Fruit fly (Drosophila melanogaster) whole organism, embryonic: Measurements from ENCODE around the gene Idh3g.

Source experiments
- CG12659 ChIP-seq: fragments of 200-800 bp; sonication (Bioruptor generic); optimal IDR thresholded peaks from 3 replicates; lab custom pipeline; 2017; ENCODE audit warnings: mild to moderate bottlenecking, missing biosample characterization, missing genetic modification reagents, missing genetic modification characterization
- CG13296 ChIP-seq: fragments of 200-800 bp; sonication (Bioruptor generic); optimal IDR thresholded peaks from 3 replicates; lab custom pipeline; 2018; ENCODE audit warnings: missing biosample characterization, mild to moderate bottlenecking, missing genetic modification characterization
- CG13775 ChIP-seq: fragments of 200-800 bp; sonication (Bioruptor generic); optimal IDR thresholded peaks from 3 replicates; lab custom pipeline; 2017; ENCODE audit warnings: missing biosample characterization, mild to moderate bottlenecking, missing genetic modification characterization
- CG14667 ChIP-seq: fragments of 200-800 bp; sonication (Bioruptor generic); IDR thresholded peaks from 2 replicates; pipeline ENCODE4 v1.3.6; 2022; ENCODE audit warnings: missing biosample characterization, missing genetic modification characterization
- CG1529 ChIP-seq: fragments of 200-800 bp; sonication (Bioruptor generic); optimal IDR thresholded peaks from 3 replicates; lab custom pipeline; 2018; ENCODE audit warnings: missing biosample characterization, missing genetic modification characterization
- CG17829 ChIP-seq: fragments of 200-800 bp; optimal IDR thresholded peaks from 2 replicates; lab custom pipeline; 2019; ENCODE audit warnings: missing biosample characterization, mild to moderate bottlenecking, missing genetic modification characterization, moderate library complexity
- CG1832 ChIP-seq: fragments of 200-800 bp; sonication (Bioruptor generic); optimal IDR thresholded peaks from 2 replicates; lab custom pipeline; 2017; ENCODE audit warnings: missing biosample characterization, mild to moderate bottlenecking, missing genetic modification characterization, inconsistent platforms
- CG18619 ChIP-seq: fragments of 200-800 bp; sonication (Bioruptor generic); optimal IDR thresholded peaks from 3 replicates; lab custom pipeline; 2017; ENCODE audit warnings: missing biosample characterization, mild to moderate bottlenecking, missing genetic modification characterization
- CG30431 ChIP-seq: fragments of 200-800 bp; sonication (Bioruptor generic); optimal IDR thresholded peaks from 2 replicates; lab custom pipeline; 2017; ENCODE audit warnings: missing biosample characterization, missing genetic modification characterization
- CG3065 ChIP-seq: fragments of 200-800 bp; sonication (Bioruptor generic); optimal IDR thresholded peaks from 2 replicates; lab custom pipeline; 2016; ENCODE audit warnings: missing biosample characterization, missing genetic modification characterization
- CG3847 ChIP-seq: fragments of 200-800 bp; sonication (Bioruptor generic); IDR thresholded peaks from 2 replicates; pipeline ENCODE4 v1.3.6; 2022; ENCODE audit warnings: missing biosample characterization, missing genetic modification characterization
- CG6254 ChIP-seq: fragments of 200-800 bp; sonication (Bioruptor generic); optimal IDR thresholded peaks from 3 replicates; lab custom pipeline; 2017; ENCODE audit warnings: mild to moderate bottlenecking, missing biosample characterization, missing genetic modification reagents, missing genetic modification characterization
- CG6683 ChIP-seq: fragments of 200-800 bp; sonication (Bioruptor generic); optimal IDR thresholded peaks from 2 replicates; lab custom pipeline; 2017; ENCODE audit warnings: missing biosample characterization, mild to moderate bottlenecking, missing genetic modification characterization, missing genetic modification reagents
- CG8089 ChIP-seq: fragments of 200-800 bp; sonication (Bioruptor generic); optimal IDR thresholded peaks from 3 replicates; lab custom pipeline; 2016; ENCODE audit warnings: missing biosample characterization, missing genetic modification characterization
- CG8281 ChIP-seq: fragments of 200-800 bp; sonication (Bioruptor generic); optimal IDR thresholded peaks from 2 replicates; lab custom pipeline; 2018; ENCODE audit warnings: missing biosample characterization, mild to moderate bottlenecking, missing genetic modification characterization, moderate library complexity
- Deaf1 ChIP-seq: fragments of 200-800 bp; optimal IDR thresholded peaks from 3 replicates; lab custom pipeline; 2019; ENCODE audit warnings: missing biosample characterization, mild to moderate bottlenecking, missing genetic modification characterization, moderate library complexity
- Doc2 ChIP-seq: fragments of 200-800 bp; sonication (Bioruptor generic); IDR thresholded peaks from 2 replicates; pipeline ENCODE4 v1.3.6; 2022; ENCODE audit warnings: missing biosample characterization, missing genetic modification characterization
- E2f2 ChIP-seq: fragments of 200-800 bp; sonication (Bioruptor generic); IDR thresholded peaks from 2 replicates; pipeline ENCODE4 v1.3.6; 2022; ENCODE audit warnings: missing biosample characterization, missing genetic modification characterization
- Fer3 ChIP-seq: fragments of 200-800 bp; sonication (Bioruptor generic); optimal IDR thresholded peaks from 2 replicates; lab custom pipeline; 2018; ENCODE audit warnings: missing biosample characterization, mild to moderate bottlenecking, missing genetic modification characterization, moderate library complexity
- Lhr ChIP-seq: fragments of 200-800 bp; sonication (Bioruptor generic); optimal IDR thresholded peaks from 3 replicates; lab custom pipeline; 2017; ENCODE audit warnings: mild to moderate bottlenecking, missing biosample characterization, missing genetic modification reagents, missing genetic modification characterization
- Max ChIP-seq: fragments of 200-800 bp; sonication (Bioruptor generic); optimal IDR thresholded peaks from 2 replicates; lab custom pipeline; 2016; ENCODE audit warnings: missing biosample characterization, mild to moderate bottlenecking, missing genetic modification characterization
- NK7.1 ChIP-seq: fragments of 200-800 bp; sonication (Bioruptor generic); optimal IDR thresholded peaks from 3 replicates; lab custom pipeline; 2016; ENCODE audit warnings: missing biosample characterization, missing genetic modification characterization
- Nf-YC ChIP-seq: fragments of 200-800 bp; optimal IDR thresholded peaks from 3 replicates; lab custom pipeline; 2019; ENCODE audit warnings: missing biosample characterization, mild to moderate bottlenecking, missing genetic modification characterization, moderate library complexity
- NfI ChIP-seq: fragments of 200-800 bp; sonication (Bioruptor generic); optimal IDR thresholded peaks from 3 replicates; lab custom pipeline; 2018; ENCODE audit warnings: missing biosample characterization, mild to moderate bottlenecking, missing genetic modification characterization, moderate library complexity
- PHDP ChIP-seq: fragments of 200-800 bp; sonication (Bioruptor generic); optimal IDR thresholded peaks from 3 replicates; lab custom pipeline; 2018; ENCODE audit warnings: missing biosample characterization, mild to moderate bottlenecking, missing genetic modification characterization, moderate library complexity
- Rfx ChIP-seq: fragments of 200-800 bp; sonication (Bioruptor generic); IDR thresholded peaks from 2 replicates; pipeline ENCODE4 v1.3.6; 2022; ENCODE audit warnings: missing biosample characterization, missing genetic modification characterization
- Sox102F ChIP-seq: fragments of 200-800 bp; sonication (Bioruptor generic); optimal IDR thresholded peaks from 2 replicates; lab custom pipeline; 2018; ENCODE audit warnings: missing biosample characterization, mild to moderate bottlenecking, missing genetic modification characterization, moderate library complexity
- Spps ChIP-seq: fragments of 200-800 bp; sonication (Bioruptor generic); optimal IDR thresholded peaks from 2 replicates; lab custom pipeline; 2018; ENCODE audit warnings: missing biosample characterization, mild to moderate bottlenecking, missing genetic modification characterization
- Xrp1 ChIP-seq: fragments of 200-800 bp; sonication (Bioruptor generic); IDR thresholded peaks from 2 replicates; pipeline ENCODE4 v1.3.6; 2022; ENCODE audit warnings: missing biosample characterization, missing genetic modification characterization
- abd-A ChIP-seq: fragments of 200-800 bp; sonication (Bioruptor generic); optimal IDR thresholded peaks from 3 replicates; lab custom pipeline; 2019; ENCODE audit warnings: missing biosample characterization, mild to moderate bottlenecking, missing genetic modification characterization, moderate library complexity
- ap ChIP-seq: fragments of 200-800 bp; sonication (Bioruptor generic); IDR thresholded peaks from 2 replicates; pipeline ENCODE4 v1.3.6; 2022; ENCODE audit warnings: missing biosample characterization, missing genetic modification characterization
- bowl ChIP-seq: fragments of 200-800 bp; sonication (Bioruptor generic); IDR thresholded peaks from 2 replicates; pipeline ENCODE4 v1.3.6; 2022; ENCODE audit warnings: missing biosample characterization, missing genetic modification characterization
- chinmo ChIP-seq: fragments of 200-800 bp; sonication (Bioruptor generic); IDR thresholded peaks from 4 replicates; pipeline ENCODE4 v1.3.6; 2022; ENCODE audit warnings: missing biosample characterization, missing genetic modification characterization; ENCODE audit not compliant: partially characterized antibody
- crc ChIP-seq: fragments of 200-800 bp; sonication (Bioruptor generic); optimal IDR thresholded peaks from 2 replicates; lab custom pipeline; 2016; ENCODE audit warnings: missing biosample characterization, missing genetic modification characterization
- dan ChIP-seq: fragments of 200-800 bp; sonication (Bioruptor generic); IDR thresholded peaks from 2 replicates; pipeline ENCODE4 v1.3.6; 2022; ENCODE audit warnings: missing biosample characterization, missing genetic modification characterization
- disco-r ChIP-seq: fragments of 200-800 bp; sonication (Bioruptor generic); optimal IDR thresholded peaks from 2 replicates; lab custom pipeline; 2016; ENCODE audit warnings: missing biosample characterization, missing genetic modification characterization
- dpn ChIP-seq, 2 experiments: fragments of 200-800 bp; sonication (Bioruptor generic); optimal IDR thresholded peaks; 3 replicates each; lab custom pipeline; 2016; ENCODE audit warnings: missing biosample characterization in 2 of 2, missing genetic modification characterization in 2 of 2
- dysf ChIP-seq: fragments of 200-800 bp; sonication (Bioruptor generic); IDR thresholded peaks from 3 replicates; pipeline ENCODE4 v1.3.6; 2022; ENCODE audit warnings: missing biosample characterization, missing genetic modification characterization
- kay ChIP-seq: fragments of 200-800 bp; sonication (Bioruptor generic); optimal IDR thresholded peaks from 2 replicates; lab custom pipeline; 2016; ENCODE audit warnings: missing biosample characterization, missing genetic modification characterization
- lab ChIP-seq: fragments of 200-800 bp; sonication (Bioruptor generic); optimal IDR thresholded peaks from 3 replicates; lab custom pipeline; 2017; ENCODE audit warnings: missing biosample characterization, missing genetic modification characterization, mild to moderate bottlenecking, moderate library complexity, missing genetic modification reagents
- maf-S ChIP-seq: fragments of 200-800 bp; sonication (Bioruptor generic); optimal IDR thresholded peaks from 2 replicates; lab custom pipeline; 2016; ENCODE audit warnings: missing biosample characterization, missing genetic modification characterization
- nom ChIP-seq: fragments of 200-800 bp; sonication (Bioruptor generic); optimal IDR thresholded peaks from 2 replicates; lab custom pipeline; 2017; ENCODE audit warnings: missing biosample characterization, missing genetic modification characterization, mild to moderate bottlenecking, moderate library complexity, missing genetic modification reagents
- pita ChIP-seq: fragments of 200-800 bp; sonication (Bioruptor generic); optimal IDR thresholded peaks from 2 replicates; lab custom pipeline; 2017; ENCODE audit warnings: missing biosample characterization, mild to moderate bottlenecking, missing genetic modification characterization
- schlank ChIP-seq: fragments of 200-800 bp; sonication (Bioruptor generic); optimal IDR thresholded peaks from 2 replicates; lab custom pipeline; 2018; ENCODE audit warnings: missing biosample characterization, mild to moderate bottlenecking, missing genetic modification characterization
- sob ChIP-seq: fragments of 200-800 bp; sonication (Bioruptor generic); IDR thresholded peaks from 2 replicates; pipeline ENCODE4 v1.3.6; 2022; ENCODE audit warnings: missing biosample characterization, missing genetic modification characterization
- ssp ChIP-seq: fragments of 200-800 bp; sonication (Bioruptor generic); IDR thresholded peaks from 2 replicates; pipeline ENCODE4 v1.3.6; 2022; ENCODE audit warnings: missing biosample characterization, missing genetic modification characterization
- tup ChIP-seq: fragments of 200-800 bp; sonication (Bioruptor generic); optimal IDR thresholded peaks from 2 replicates; lab custom pipeline; 2016; ENCODE audit warnings: missing biosample characterization, mild to moderate bottlenecking, missing genetic modification characterization, moderate library complexity
- wek ChIP-seq: fragments of 200-800 bp; sonication (Bioruptor generic); optimal IDR thresholded peaks from 3 replicates; lab custom pipeline; 2018; ENCODE audit warnings: missing biosample characterization, mild to moderate bottlenecking, missing genetic modification characterization, moderate library complexity
- zf30C ChIP-seq: fragments of 200-800 bp; sonication (Bioruptor generic); optimal IDR thresholded peaks from 3 replicates; lab custom pipeline; 2018; ENCODE audit warnings: missing biosample characterization, mild to moderate bottlenecking, missing genetic modification characterization

Gene Idh3g

DNA sequence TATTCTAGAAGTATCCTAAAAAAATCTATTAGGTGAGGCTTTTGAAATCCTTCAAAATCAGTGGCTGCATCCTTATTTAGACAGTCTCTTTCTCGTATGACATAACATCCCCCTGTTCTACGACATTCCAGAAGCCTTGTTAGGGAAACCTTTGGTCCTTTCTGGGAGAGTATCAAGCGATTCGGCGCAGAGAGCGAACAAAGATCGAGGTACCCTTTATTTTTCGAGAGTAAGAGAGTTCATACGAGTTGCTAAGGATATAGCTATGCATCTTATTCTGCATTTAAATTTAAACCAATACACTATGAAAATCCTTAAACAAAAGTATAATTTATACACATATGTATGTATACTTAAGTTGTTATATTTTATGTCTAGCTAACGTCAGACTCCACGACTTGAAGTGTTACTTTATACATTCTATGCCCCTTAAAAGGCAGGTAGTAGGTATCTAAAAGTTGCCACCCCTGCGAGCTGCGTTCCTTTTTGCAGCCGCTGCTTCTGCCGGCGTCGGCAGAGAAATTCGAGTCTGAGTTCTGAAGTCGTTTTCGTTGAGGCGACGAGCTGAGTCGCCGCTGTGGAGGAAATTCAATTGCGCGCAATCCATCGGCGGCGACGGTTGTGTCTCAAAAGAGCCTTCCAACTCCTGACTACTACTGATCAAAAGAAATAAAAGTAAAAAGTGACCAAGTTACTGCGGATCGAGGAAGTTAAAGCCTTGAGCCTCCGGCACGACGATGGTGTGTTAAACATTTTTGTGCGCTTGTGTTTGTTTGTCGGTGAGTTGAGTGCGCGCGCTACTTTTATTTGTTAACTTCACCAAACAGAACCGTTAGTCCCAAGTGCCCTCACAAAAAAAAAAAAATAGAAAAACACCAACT lies 43.1 kb upstream of the Idh3g start, which contains the start of gene jigr1 (continued):
- TF ChIP-seq Doc2: no peak
- no peak for TF ChIP-seq crc (GFP tag; lab: Kevin White, UChicago)
- no peak for TF ChIP-seq CG3847
- no peak for TF ChIP-seq Fer3 (tag; lab: Kevin White, UChicago)
- TF ChIP-seq Spps (tag; lab: Kevin White, UChicago): no peak
- TF ChIP-seq E2f2 (GFP tag; lab: Robert Waterston, UW): no peak
- TF ChIP-seq CG30431 (GFP tag; lab: Kevin White, UChicago): peak; percentile 51
- TF ChIP-seq NK7.1 (GFP tag; lab: Kevin White, UChicago): no peak
- TF ChIP-seq PHDP (tag; lab: Kevin White, UChicago): no peak
- no peak for TF ChIP-seq abd-A (tag; lab: Kevin White, UChicago)
- TF ChIP-seq zf30C (GFP tag; lab: Kevin White, UChicago): no peak
- TF ChIP-seq disco-r (GFP tag; lab: Kevin White, UChicago): no peak
- TF ChIP-seq maf-S (GFP tag; lab: Kevin White, UChicago): no peak
- TF ChIP-seq lab (GFP tag; lab: Kevin White, UChicago): no peak
- 0 out of 2 replicates have a peak, but pooled peaks have one; percentile 30 for TF ChIP-seq sob (GFP tag; lab: Robert Waterston, UW)
- no peak for TF ChIP-seq bowl (GFP tag; lab: Robert Waterston, UW)
- TF ChIP-seq Nf-YC (tag; lab: Kevin White, UChicago): no peak
- TF ChIP-seq CG12659 (GFP tag; lab: Kevin White, UChicago): no peak
- no peak for TF ChIP-seq Rfx (GFP tag; lab: Robert Waterston, UW)
- TF ChIP-seq CG14667 (GFP tag; lab: Robert Waterston, UW): no peak
- TF ChIP-seq Sox102F: no peak
- no peak for TF ChIP-seq CG1529
- peak; percentile 19 for TF ChIP-seq Max (GFP tag; lab: Kevin White, UChicago)
- TF ChIP-seq wek (GFP tag; lab: Kevin White, UChicago): no peak
- TF ChIP-seq CG3065: no peak
- no peak for TF ChIP-seq schlank (tag; lab: Kevin White, UChicago)
- no peak for TF ChIP-seq CG6683 (GFP tag; lab: Kevin White, UChicago)
- TF ChIP-seq kay (GFP tag; lab: Kevin White, UChicago): no peak
- no peak for TF ChIP-seq CG18619 (GFP tag; lab: Kevin White, UChicago)
- peak; percentile 64 for TF ChIP-seq nom (GFP tag; lab: Kevin White, UChicago)
- TF ChIP-seq Deaf1: peak; percentile 0
- no peak for TF ChIP-seq chinmo (GFP tag; lab: Robert Waterston, UW)
- no peak for TF ChIP-seq pita (GFP tag; lab: Kevin White, UChicago)
- no peak for TF ChIP-seq CG13296 (GFP tag; lab: Kevin White, UChicago)
- no peak for TF ChIP-seq CG8281
- peak; percentile 83 for TF ChIP-seq CG17829 (tag; lab: Kevin White, UChicago)
- peak; percentile 10; the same call in 1 of the 2 replicates for TF ChIP-seq dan
- no peak for TF ChIP-seq Lhr
- TF ChIP-seq ap (GFP tag; lab: Robert Waterston, UW): no peak
- TF ChIP-seq Xrp1: peak; percentile 78
- TF ChIP-seq CG6254 (GFP tag; lab: Kevin White, UChicago): peak; percentile 40
- no peak for TF ChIP-seq ssp (GFP tag; lab: Robert Waterston, UW)
- TF ChIP-seq dpn (GFP tag; optimal IDR thresholded peaks at IDR 0.05; lab: Kevin White, UChicago): peak in 1 of 2 experiments; percentile 1
- TF ChIP-seq CG1832: no peak
- TF ChIP-seq NfI (GFP tag; lab: Kevin White, UChicago): no peak
- TF ChIP-seq dysf (GFP tag; lab: Robert Waterston, UW): peak; percentile 8; the same call in 1 of the 3 replicates
- no peak for TF ChIP-seq tup
- peak; percentile 60 for TF ChIP-seq CG13775 (GFP tag; lab: Kevin White, UChicago)
- TF ChIP-seq CG8089 (GFP tag; lab: Kevin White, UChicago): no peak
